Fruit fly (Drosophila melanogaster): Measurements from ENCODE around the gene CG14322.

Gene CG14322

dm6 chr3R:17604198-17604879, 43.1 kb upstream of the CG14322 start (continued):
- TF ChIP-seq CG17328 (GFP tag; IDR thresholded peaks at IDR 0.05) (peak; percentile 78), CG4328 (GFP tag; optimal IDR thresholded peaks at IDR 0.05) (peak; percentile 51), CG11723 (GFP tag; optimal IDR thresholded peaks at IDR 0.05) (peak; percentile 70), fd64A (GFP tag; optimal IDR thresholded peaks at IDR 0.05) (peak; percentile 42), CG8765 (GFP tag; IDR thresholded peaks at IDR 0.05) (peak; percentile 74), ssp (GFP tag; IDR thresholded peaks at IDR 0.05) (peak; percentile 56), CG10654 (GFP tag; optimal IDR thresholded peaks at IDR 0.05) (peak; percentile 59), crp (GFP tag; optimal IDR thresholded peaks at IDR 0.05) (peak in 1 of 2 experiments; percentile 18), CG15696 (tag; optimal IDR thresholded peaks at IDR 0.05) (peak; percentile 95), CG12219 (GFP tag; optimal IDR thresholded peaks at IDR 0.05) (peak; percentile 68), Bgb (GFP tag; IDR thresholded peaks at IDR 0.05; ENCODE audit: partially characterized antibody) (peak; percentile 55; the same call in 1 of the 2 replicates), dmrt11E (tag; optimal IDR thresholded peaks at IDR 0.05) (peak; percentile 92), jing (GFP tag; optimal IDR thresholded peaks at IDR 0.05) (peak; percentile 49), eyg (GFP tag; optimal IDR thresholded peaks at IDR 0.05) (no peak), pita (GFP tag; optimal IDR thresholded peaks at IDR 0.05) (no peak), crol (GFP tag; IDR thresholded peaks at IDR 0.05) (peak; percentile 84), D19B (GFP tag; optimal IDR thresholded peaks at IDR 0.05) (peak; percentile 70), ind (GFP tag; optimal IDR thresholded peaks at IDR 0.05) (peak; percentile 64), Dip2 (GFP tag; IDR thresholded peaks at IDR 0.05) (no peak), gcm (GFP tag; optimal IDR thresholded peaks at IDR 0.05) (peak; percentile 72), exex (tag; optimal IDR thresholded peaks at IDR 0.05) (peak; percentile 32), CG6254 (GFP tag; optimal IDR thresholded peaks at IDR 0.05) (peak; percentile 81), CG16863 (GFP tag; optimal IDR thresholded peaks at IDR 0.05) (peak; percentile 35), CG4730 (GFP tag; IDR thresholded peaks at IDR 0.05) (0 out of 2 replicates have a peak, but pooled peaks have one; percentile 34), Poxn (GFP tag; IDR thresholded peaks at IDR 0.05) (no peak), Gug (GFP tag; IDR thresholded peaks at IDR 0.05) (peak; percentile 26; the same call in 1 of the 4 replicates), gt (GFP tag; IDR thresholded peaks at IDR 0.05) (peak; percentile 68; the same call in 1 of the 2 replicates), CG7928 (GFP tag; optimal IDR thresholded peaks at IDR 0.05) (peak; percentile 7), CG3838 (GFP tag; optimal IDR thresholded peaks at IDR 0.05) (no peak), Tbp (GFP tag; optimal IDR thresholded peaks at IDR 0.05) (no peak), CG1792 (GFP tag; optimal IDR thresholded peaks at IDR 0.05) (no peak), CG17359 (tag; optimal IDR thresholded peaks at IDR 0.05) (peak; percentile 79), wek (GFP tag; optimal IDR thresholded peaks at IDR 0.05) (no peak), CG1832 (GFP tag; optimal IDR thresholded peaks at IDR 0.05) (no peak), ro (GFP tag; IDR thresholded peaks at IDR 0.05) (peak; percentile 34; the same call in 1 of the 2 replicates), Camta (GFP tag; optimal IDR thresholded peaks at IDR 0.05) (peak; percentile 18), CG9437 (GFP tag; optimal IDR thresholded peaks at IDR 0.05) (peak; percentile 92), fru (optimal IDR thresholded peaks at IDR 0.05) (no peak), phol (tag; optimal IDR thresholded peaks at IDR 0.05) (peak; percentile 89), prd (optimal IDR thresholded peaks at IDR 0.05) (no peak), prd (GFP tag; IDR thresholded peaks at IDR 0.05) (peak; percentile 87), CG8359 (GFP tag; optimal IDR thresholded peaks at IDR 0.05; ENCODE audit: borderline replicate concordance) (peak; percentile 77), H15 (GFP tag; IDR thresholded peaks at IDR 0.05) (no peak), pan (optimal IDR thresholded peaks at IDR 0.05) (no peak), pan (GFP tag; optimal IDR thresholded peaks at IDR 0.05 in 1 of 2, IDR thresholded peaks at IDR 0.05 in 1 of 2) (no peak), eve (GFP tag; optimal IDR thresholded peaks at IDR 0.05) (no peak), CG12236 (GFP tag; optimal IDR thresholded peaks at IDR 0.05) (no peak), Hr39 (optimal IDR thresholded peaks at IDR 0.05) (no peak), Vsx1 (GFP tag; optimal IDR thresholded peaks at IDR 0.05) (peak; percentile 70), BEAF-32 (GFP tag; optimal IDR thresholded peaks at IDR 0.05) (no peak), YL-1 (GFP tag; optimal IDR thresholded peaks at IDR 0.05) (peak; percentile 69)
